Fruit fly (Drosophila melanogaster) whole organism, prepupa: ENCODE results near the gene Cpr.
A peak's percentile ranks its signal among the peaks of the same experiment; 100 is the strongest.

Experiments
- CG10631 ChIP-seq: fragments of 200-800 bp; sonication (Bioruptor generic); optimal IDR thresholded peaks from 2 replicates; lab custom pipeline; 2016; ENCODE audit warnings: missing biosample characterization, missing genetic modification characterization
- CG6792 ChIP-seq: fragments of 200-800 bp; sonication (Bioruptor generic); optimal IDR thresholded peaks from 3 replicates; lab custom pipeline; 2016; ENCODE audit warnings: missing biosample characterization, missing genetic modification characterization
- CG6854 ChIP-seq: fragments of 200-800 bp; sonication (Bioruptor generic); optimal IDR thresholded peaks from 2 replicates; lab custom pipeline; 2017; ENCODE audit warnings: missing biosample characterization, mild to moderate bottlenecking, missing genetic modification characterization
- CG8632 ChIP-seq: fragments of 200-800 bp; sonication (Bioruptor generic); optimal IDR thresholded peaks from 3 replicates; lab custom pipeline; 2016; ENCODE audit warnings: missing biosample characterization, missing genetic modification characterization
- Eip78C ChIP-seq: fragments of 200-800 bp; sonication (Bioruptor generic); peaks from one replicate; lab custom pipeline; 2016; ENCODE audit warnings: missing biosample characterization, missing genetic modification characterization
- Hr39 ChIP-seq: fragments of 200-800 bp; sonication (Bioruptor generic); optimal IDR thresholded peaks from 2 replicates; lab custom pipeline; 2016; ENCODE audit warnings: missing biosample characterization, missing genetic modification characterization
- Lpt ChIP-seq: fragments of 200-800 bp; sonication (Bioruptor generic); optimal IDR thresholded peaks from 3 replicates; lab custom pipeline; 2016; ENCODE audit warnings: missing biosample characterization, missing genetic modification characterization
- Met ChIP-seq: fragments of 200-800 bp; sonication (Bioruptor generic); optimal IDR thresholded peaks from 3 replicates; lab custom pipeline; 2016; ENCODE audit warnings: missing biosample characterization, missing genetic modification characterization
- Sox102F ChIP-seq: fragments of 200-800 bp; sonication (Bioruptor generic); optimal IDR thresholded peaks from 2 replicates; lab custom pipeline; 2016; ENCODE audit warnings: missing biosample characterization, mild to moderate bottlenecking, missing genetic modification characterization
- Sox14 ChIP-seq: fragments of 200-800 bp; sonication (Bioruptor generic); optimal IDR thresholded peaks from 3 replicates; lab custom pipeline; 2016; ENCODE audit warnings: missing biosample characterization, missing genetic modification characterization
- achi ChIP-seq: fragments of 200-800 bp; sonication (Bioruptor generic); optimal IDR thresholded peaks from 3 replicates; lab custom pipeline; 2016; ENCODE audit warnings: missing biosample characterization, missing genetic modification characterization
- acj6 ChIP-seq: fragments of 200-800 bp; sonication (Bioruptor generic); optimal IDR thresholded peaks from 3 replicates; lab custom pipeline; 2016; ENCODE audit warnings: missing biosample characterization, missing genetic modification characterization
- dac ChIP-seq: fragments of 200-800 bp; sonication (Bioruptor generic); optimal IDR thresholded peaks from 2 replicates; lab custom pipeline; 2017; ENCODE audit warnings: missing biosample characterization, mild to moderate bottlenecking, missing genetic modification characterization
- dsx ChIP-seq: fragments of 200-800 bp; optimal IDR thresholded peaks from 3 replicates; lab custom pipeline; 2019; ENCODE audit warnings: missing biosample characterization, mild to moderate bottlenecking, missing genetic modification characterization, moderate library complexity; ENCODE audit not compliant: poor library complexity, severe bottlenecking

DNA sequence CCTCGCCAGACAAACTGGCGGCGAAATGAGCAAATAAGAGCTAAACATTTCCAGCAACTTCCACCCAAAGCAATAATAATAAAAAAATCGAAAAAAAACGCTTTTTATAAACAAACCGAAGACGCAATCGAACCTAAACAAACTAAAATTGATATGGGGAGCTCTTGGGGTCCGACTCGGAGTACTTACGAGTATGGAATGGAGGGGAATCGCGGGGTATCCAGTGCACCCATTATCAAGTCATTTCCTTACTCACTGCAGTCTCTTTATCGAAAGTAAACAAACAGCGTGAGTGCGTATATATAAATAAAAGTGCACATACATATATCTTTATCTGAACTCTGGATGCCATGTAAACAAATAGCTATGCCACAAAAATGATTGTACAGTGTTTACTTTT, 47.0 kb upstream of the Cpr start:
- TF ChIP-seq Lpt (GFP tag; lab: Kevin White, UChicago) = no peak
- no peak for TF ChIP-seq CG10631 (GFP tag; lab: Kevin White, UChicago)
- no peak for TF ChIP-seq CG6792 (GFP tag; lab: Kevin White, UChicago)
- TF ChIP-seq Sox102F (GFP tag; lab: Kevin White, UChicago) = peak; percentile 3
- TF ChIP-seq Eip78C (GFP tag; lab: Kevin White, UChicago) = no peak
- TF ChIP-seq dsx (GFP tag; lab: Kevin White, UChicago) = no peak
- no peak for TF ChIP-seq dac (GFP tag; lab: Kevin White, UChicago)
- no peak for TF ChIP-seq Hr39 (GFP tag; lab: Kevin White, UChicago)
- no peak for TF ChIP-seq CG6854 (GFP tag; lab: Kevin White, UChicago)
- no peak for TF ChIP-seq Sox14 (GFP tag; lab: Kevin White, UChicago)
- TF ChIP-seq CG8632 (GFP tag; lab: Kevin White, UChicago) = peak; percentile 40
- TF ChIP-seq achi = no peak
- no peak for TF ChIP-seq Met (GFP tag; lab: Kevin White, UChicago)
- TF ChIP-seq acj6 (GFP tag; lab: Kevin White, UChicago) = no peak
